Worm (Caenorhabditis elegans): ENCODE data around the gene F49F1.9.

F49F1.9 gene

DNA sequence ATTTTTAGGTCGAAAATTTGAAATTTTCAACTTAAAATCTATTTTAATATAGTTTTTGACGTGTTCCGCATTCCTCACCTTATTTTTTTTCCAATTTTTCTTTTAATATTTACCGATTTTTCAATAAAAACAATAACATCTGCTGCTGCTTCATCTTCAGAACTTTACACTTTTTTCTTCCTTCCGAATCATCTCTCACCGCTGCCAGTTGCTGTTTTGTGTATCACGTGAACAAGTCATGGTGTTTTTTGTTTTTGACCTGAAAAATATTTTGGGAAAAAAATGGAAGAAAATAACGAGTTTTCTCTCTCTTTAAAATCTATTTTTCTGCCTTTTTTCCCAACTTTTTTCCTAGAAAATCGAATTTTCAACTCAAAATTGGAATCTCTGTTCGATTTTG lies 37.6 kb downstream of the F49F1.9 start:
- TF ChIP-seq nhr-129 (tag; optimal IDR thresholded peaks at IDR 0.05) (peak; percentile 10), nhr-237 (tag; optimal IDR thresholded peaks at IDR 0.05) (no peak), elt-1 (tag; optimal IDR thresholded peaks at IDR 0.05) (no peak), lsy-2 (tag; optimal IDR thresholded peaks at IDR 0.05) (peak in 1 of 2 experiments; percentile 13)

DNA sequence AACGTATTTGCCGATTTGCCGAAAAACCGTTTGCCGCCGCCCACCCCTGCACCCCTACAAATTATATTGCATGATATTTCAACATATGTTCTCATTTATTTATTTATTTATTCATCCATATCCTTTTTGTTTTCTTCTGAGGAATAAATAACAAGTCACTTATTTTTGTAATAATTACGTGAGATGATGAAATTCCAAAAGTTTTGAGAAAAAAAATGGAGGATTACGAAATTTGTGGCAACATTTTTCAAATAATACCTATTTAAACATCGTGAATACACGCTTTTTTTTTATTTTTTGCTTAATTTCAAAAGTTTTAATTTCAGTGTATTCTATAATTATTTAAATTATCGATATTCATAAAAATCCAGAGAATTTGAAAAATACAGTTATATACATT lies 40.4 kb downstream of the F49F1.9 start:
- TF ChIP-seq sma-3 (GFP tag; optimal IDR thresholded peaks at IDR 0.05) (no peak), nhr-129 (tag; optimal IDR thresholded peaks at IDR 0.05) (peak; percentile 26)

DNA sequence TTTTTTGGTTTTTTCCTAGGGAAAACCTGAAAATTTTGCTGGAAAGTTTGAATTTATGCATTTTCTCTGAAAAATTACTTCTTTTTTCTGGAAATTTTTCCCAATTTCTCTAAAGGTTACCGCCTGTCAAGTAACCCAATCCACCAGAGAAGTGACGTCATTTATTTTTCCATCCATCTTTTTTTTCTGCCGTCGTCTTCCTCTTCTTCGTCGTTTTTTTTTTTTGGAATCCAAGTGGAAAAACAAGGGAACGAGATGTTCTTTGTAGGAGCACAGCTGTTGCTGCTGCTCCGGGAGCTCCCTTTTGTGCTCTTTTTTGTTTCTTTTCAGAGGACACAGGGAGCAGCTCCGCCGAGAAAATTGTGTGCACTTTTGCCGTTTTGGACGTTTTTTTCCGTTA lies 43.0 kb downstream of the F49F1.9 start:
- TF ChIP-seq unc-55 (GFP tag; optimal IDR thresholded peaks at IDR 0.05) (peak; percentile 0), peb-1 (tag; optimal IDR thresholded peaks at IDR 0.05) (no peak)

DNA sequence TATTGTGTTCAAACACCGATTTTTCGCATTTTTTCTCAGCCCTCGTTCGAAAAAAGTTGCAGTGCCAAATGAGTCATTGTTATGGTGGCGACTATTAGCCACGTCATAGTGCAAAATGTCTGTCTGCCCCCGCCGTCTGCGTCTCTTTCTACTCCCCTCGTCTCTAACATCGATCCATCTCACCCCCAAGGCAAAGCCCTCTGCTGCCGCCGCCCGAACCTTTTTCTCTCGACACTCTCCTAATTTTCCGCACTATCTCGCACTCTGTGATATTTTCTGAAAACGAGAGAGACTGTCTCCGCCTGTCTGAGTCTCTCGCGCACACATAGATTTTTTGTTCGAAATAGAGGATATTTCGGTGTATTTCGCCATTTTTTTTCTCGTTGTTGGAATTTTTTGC lies 44.3 kb downstream of the F49F1.9 start:
- TF ChIP-seq egl-27 (tag; optimal IDR thresholded peaks at IDR 0.05) (peak; percentile 67), sma-3 (GFP tag; optimal IDR thresholded peaks at IDR 0.05) (peak; percentile 84), ceh-16 (tag; optimal IDR thresholded peaks at IDR 0.05) (no peak), nhr-25 (tag; optimal IDR thresholded peaks at IDR 0.05) (peak; percentile 51), mab-5 (tag; optimal IDR thresholded peaks at IDR 0.05) (peak; percentile 23), lin-39 (tag; optimal IDR thresholded peaks at IDR 0.05) (no peak), gmeb-1 (tag; optimal IDR thresholded peaks at IDR 0.05) (peak; percentile 67), sem-4 (tag; optimal IDR thresholded peaks at IDR 0.05) (peak; percentile 54), nhr-12 (tag; optimal IDR thresholded peaks at IDR 0.05) (no peak), lin-13 (GFP tag; optimal IDR thresholded peaks at IDR 0.05) (peak; percentile 66), Y55F3AM.14 (GFP tag; optimal IDR thresholded peaks at IDR 0.05) (peak; percentile 26), dmd-4 (tag; optimal IDR thresholded peaks at IDR 0.05) (no peak), mbf-1 (tag; optimal IDR thresholded peaks at IDR 0.05) (no peak), ztf-4 (tag; optimal IDR thresholded peaks at IDR 0.05) (peak; percentile 55), lin-11 (tag; optimal IDR thresholded peaks at IDR 0.05) (peak; percentile 4), nhr-237 (tag; optimal IDR thresholded peaks at IDR 0.05) (peak; percentile 4), elt-1 (tag; optimal IDR thresholded peaks at IDR 0.05) (no peak), peb-1 (tag; optimal IDR thresholded peaks at IDR 0.05) (no peak), nhr-21 (tag; optimal IDR thresholded peaks at IDR 0.05) (peak; percentile 57), nhr-10 (tag; optimal IDR thresholded peaks at IDR 0.05) (no peak), mdl-1 (tag; optimal IDR thresholded peaks at IDR 0.05) (peak in 1 of 2 experiments; percentile 58), nhr-77 (tag; optimal IDR thresholded peaks at IDR 0.05) (no peak), nhr-6 (tag; optimal IDR thresholded peaks at IDR 0.05) (peak; percentile 44), ZK546.5 (tag; optimal IDR thresholded peaks at IDR 0.05) (no peak), nhr-11 (tag; optimal IDR thresholded peaks at IDR 0.05) (no peak), C34F6.9 (tag; optimal IDR thresholded peaks at IDR 0.05) (peak; percentile 78), skn-1 (tag; optimal IDR thresholded peaks at IDR 0.05) (no peak), fos-1 (tag; optimal IDR thresholded peaks at IDR 0.05) (peak; percentile 90), R02D3.7 (tag; optimal IDR thresholded peaks at IDR 0.05) (no peak), snpc-4 (tag; optimal IDR thresholded peaks at IDR 0.05) (peak; percentile 49), F13H6.1 (tag; optimal IDR thresholded peaks at IDR 0.05) (peak; percentile 91), unc-39 (tag; optimal IDR thresholded peaks at IDR 0.05) (no peak), ama-1 (optimal IDR thresholded peaks at IDR 0.05) (no peak), zag-1 (tag; optimal IDR thresholded peaks at IDR 0.05) (peak; percentile 54), sma-9 (GFP tag; optimal IDR thresholded peaks at IDR 0.05) (peak; percentile 89), sma-9 (tag; optimal IDR thresholded peaks at IDR 0.05) (no peak), ceh-82 (tag; optimal IDR thresholded peaks at IDR 0.05) (peak; percentile 75), alr-1 (tag; optimal IDR thresholded peaks at IDR 0.05) (no peak), elt-3 (tag; optimal IDR thresholded peaks at IDR 0.05) (no peak), unc-55 (GFP tag; optimal IDR thresholded peaks at IDR 0.05) (peak; percentile 84), aly-2 (tag; optimal IDR thresholded peaks at IDR 0.05) (no peak), ztf-11 (tag; optimal IDR thresholded peaks at IDR 0.05) (no peak), nhr-129 (tag; optimal IDR thresholded peaks at IDR 0.05) (peak; percentile 69), crh-2 (tag; optimal IDR thresholded peaks at IDR 0.05) (peak; percentile 96), ztf-1 (GFP tag; conservative IDR thresholded peaks at IDR 0.05) (no peak), nhr-23 (tag; optimal IDR thresholded peaks at IDR 0.05) (no peak), unc-62 (GFP tag; optimal IDR thresholded peaks at IDR 0.05) (no peak), blmp-1 (tag; optimal IDR thresholded peaks at IDR 0.05; ENCODE audit: insufficient read depth) (no peak), lsy-2 (tag; optimal IDR thresholded peaks at IDR 0.05) (peak; percentile 62 to 83)
